Fruit fly (Drosophila melanogaster) whole organism, embryonic: ENCODE measurements around the gene CG31832.

Experiments used
- Adf1 ChIP-seq: fragments of 200-800 bp; sonication (Bioruptor generic); IDR thresholded peaks from 2 replicates; pipeline ENCODE4 v1.3.6; 2022; ENCODE audit warnings: missing biosample characterization, missing genetic modification characterization
- BtbVII ChIP-seq: fragments of 200-800 bp; sonication (Bioruptor generic); optimal IDR thresholded peaks from 3 replicates; lab custom pipeline; 2017; ENCODE audit warnings: missing biosample characterization, mild to moderate bottlenecking, missing genetic modification characterization
- CG1024 ChIP-seq: fragments of 200-800 bp; sonication (Bioruptor generic); IDR thresholded peaks from 2 replicates; pipeline ENCODE4 v1.3.6; 2022; ENCODE audit warnings: missing biosample characterization, missing genetic modification characterization
- CG11247 ChIP-seq: fragments of 200-800 bp; sonication (Bioruptor generic); IDR thresholded peaks from 2 replicates; pipeline ENCODE4 v1.3.6; 2022; ENCODE audit warnings: missing biosample characterization, missing genetic modification characterization
- CG13123 ChIP-seq: fragments of 200-800 bp; sonication (Bioruptor generic); optimal IDR thresholded peaks from 2 replicates; lab custom pipeline; 2016; ENCODE audit warnings: missing biosample characterization, missing genetic modification characterization
- CG13424 ChIP-seq: fragments of 200-800 bp; sonication (Bioruptor generic); optimal IDR thresholded peaks from 2 replicates; lab custom pipeline; 2019; ENCODE audit warnings: missing biosample characterization, mild to moderate bottlenecking, missing genetic modification characterization, moderate library complexity
- CG16813 ChIP-seq: fragments of 200-800 bp; sonication (Bioruptor generic); IDR thresholded peaks from 3 replicates; pipeline ENCODE4 v1.3.6; 2022; ENCODE audit warnings: missing biosample characterization, missing genetic modification characterization; ENCODE audit not compliant: partially characterized antibody
- CG18599 ChIP-seq: fragments of 200-800 bp; sonication (Bioruptor generic); optimal IDR thresholded peaks from 3 replicates; lab custom pipeline; 2017; ENCODE audit warnings: missing biosample characterization, missing genetic modification characterization, mild to moderate bottlenecking, moderate library complexity, missing genetic modification reagents
- CG2120 ChIP-seq: fragments of 200-800 bp; sonication (Bioruptor generic); optimal IDR thresholded peaks from 3 replicates; lab custom pipeline; 2016; ENCODE audit warnings: missing biosample characterization, missing genetic modification characterization
- CG2129 ChIP-seq: fragments of 200-800 bp; sonication (Bioruptor generic); IDR thresholded peaks from 2 replicates; pipeline ENCODE4 v1.3.6; 2022; ENCODE audit warnings: missing biosample characterization, missing genetic modification characterization; ENCODE audit not compliant: partially characterized antibody
- CG2202 ChIP-seq: fragments of 200-800 bp; sonication (Bioruptor generic); optimal IDR thresholded peaks from 2 replicates; lab custom pipeline; 2018; ENCODE audit warnings: missing biosample characterization, mild to moderate bottlenecking, missing genetic modification characterization
- CG3065 ChIP-seq: fragments of 200-800 bp; sonication (Bioruptor generic); optimal IDR thresholded peaks from 2 replicates; lab custom pipeline; 2016; ENCODE audit warnings: missing biosample characterization, missing genetic modification characterization
- CG32532 ChIP-seq: fragments of 200-800 bp; sonication (Bioruptor generic); IDR thresholded peaks from 2 replicates; pipeline ENCODE4 v1.3.6; 2022; ENCODE audit warnings: missing biosample characterization, missing genetic modification characterization
- CG3281 ChIP-seq: fragments of 200-800 bp; sonication (Bioruptor generic); optimal IDR thresholded peaks from 3 replicates; lab custom pipeline; 2017; ENCODE audit warnings: missing biosample characterization, mild to moderate bottlenecking, missing genetic modification characterization
- CG5953 ChIP-seq: fragments of 200-800 bp; sonication (Bioruptor generic); IDR thresholded peaks from 2 replicates; pipeline ENCODE4 v1.3.6; 2022; ENCODE audit warnings: missing biosample characterization, missing genetic modification characterization
- CG7556 ChIP-seq: fragments of 200-800 bp; sonication (Bioruptor generic); optimal IDR thresholded peaks from 2 replicates; lab custom pipeline; 2017; ENCODE audit warnings: missing biosample characterization, mild to moderate bottlenecking, missing genetic modification characterization
- CG7786 ChIP-seq: fragments of 200-800 bp; sonication (Bioruptor generic); optimal IDR thresholded peaks from 2 replicates; lab custom pipeline; 2016; ENCODE audit warnings: missing biosample characterization, missing genetic modification characterization
- D19B ChIP-seq: fragments of 200-800 bp; sonication (Bioruptor generic); optimal IDR thresholded peaks from 2 replicates; lab custom pipeline; 2017; ENCODE audit warnings: missing biosample characterization, mild to moderate bottlenecking, missing genetic modification characterization
- Drgx ChIP-seq: fragments of 200-800 bp; sonication (Bioruptor generic); IDR thresholded peaks from 2 replicates; pipeline ENCODE4 v1.3.6; 2022; ENCODE audit warnings: missing biosample characterization, missing genetic modification characterization
- Hey ChIP-seq: fragments of 200-800 bp; sonication (Bioruptor generic); optimal IDR thresholded peaks from 3 replicates; lab custom pipeline; 2018; ENCODE audit warnings: missing biosample characterization, mild to moderate bottlenecking, missing genetic modification characterization
- Hr51 ChIP-seq, 2 experiments: fragments of 200-800 bp; sonication (Bioruptor generic); optimal IDR thresholded peaks; 2 replicates in 1 of 2; 3 replicates in 1 of 2; lab custom pipeline; 2016 to 2018; ENCODE audit warnings: missing biosample characterization in 2 of 2, missing genetic modification characterization in 2 of 2, mild to moderate bottlenecking in 1 of 2, moderate library complexity in 1 of 2
- Hr78 ChIP-seq, 2 experiments: fragments of 200-800 bp in 1 of 2; fragments of >200 bp in 1 of 2; sonication (Bioruptor generic) in 1 of 2; optimal IDR thresholded peaks; 2 replicates each; lab custom pipeline; 2017 to 2019; ENCODE audit warnings: missing biosample characterization in 2 of 2, missing genetic modification characterization in 2 of 2, mild to moderate bottlenecking in 1 of 2, moderate library complexity in 1 of 2
- Mes4 ChIP-seq: fragments of 200-800 bp; sonication (Bioruptor generic); optimal IDR thresholded peaks from 2 replicates; lab custom pipeline; 2016; ENCODE audit warnings: missing biosample characterization, missing genetic modification characterization
- NC2β ChIP-seq: fragments of 200-800 bp; sonication (Bioruptor generic); optimal IDR thresholded peaks from 2 replicates; lab custom pipeline; 2016; ENCODE audit warnings: missing biosample characterization, missing genetic modification characterization
- Nf-YB ChIP-seq: fragments of 200-800 bp; sonication (Bioruptor generic); optimal IDR thresholded peaks from 3 replicates; lab custom pipeline; 2019; ENCODE audit warnings: missing biosample characterization, mild to moderate bottlenecking, missing genetic modification characterization, moderate library complexity
- Opbp ChIP-seq: fragments of 200-800 bp; sonication (Bioruptor generic); IDR thresholded peaks from 3 replicates; pipeline ENCODE4 v1.3.6; 2022; ENCODE audit warnings: missing biosample characterization, missing genetic modification characterization; ENCODE audit not compliant: partially characterized antibody
- Ravus ChIP-seq: fragments of 200-800 bp; sonication (Bioruptor generic); IDR thresholded peaks from 2 replicates; pipeline ENCODE4 v1.3.6; 2022; ENCODE audit warnings: missing biosample characterization, missing genetic modification characterization
- Six4 ChIP-seq: fragments of 200-800 bp; sonication (Bioruptor generic); optimal IDR thresholded peaks from 2 replicates; lab custom pipeline; 2016; ENCODE audit warnings: missing biosample characterization, missing genetic modification characterization
- Sry-δ ChIP-seq: fragments of 200-800 bp; sonication (Bioruptor generic); optimal IDR thresholded peaks from 2 replicates; lab custom pipeline; 2016; ENCODE audit warnings: missing biosample characterization, missing genetic modification characterization
- bab2 ChIP-seq: fragments of 200-800 bp; sonication (Bioruptor generic); optimal IDR thresholded peaks from 2 replicates; lab custom pipeline; 2016; ENCODE audit warnings: missing biosample characterization, missing genetic modification characterization
- bigmax ChIP-seq: fragments of 200-800 bp; sonication (Bioruptor generic); optimal IDR thresholded peaks from 2 replicates; lab custom pipeline; 2018; ENCODE audit warnings: missing biosample characterization, mild to moderate bottlenecking, missing genetic modification characterization
- btn ChIP-seq: fragments of 200-800 bp; sonication (Bioruptor generic); optimal IDR thresholded peaks from 2 replicates; lab custom pipeline; 2016; ENCODE audit warnings: missing biosample characterization, missing genetic modification characterization
- cas ChIP-seq: fragments of 200-800 bp; sonication (Bioruptor generic); IDR thresholded peaks from 2 replicates; pipeline ENCODE4 v1.3.6; 2022; ENCODE audit warnings: missing biosample characterization, missing genetic modification characterization
- crc ChIP-seq: fragments of 200-800 bp; sonication (Bioruptor generic); optimal IDR thresholded peaks from 2 replicates; lab custom pipeline; 2016; ENCODE audit warnings: missing biosample characterization, missing genetic modification characterization
- crol ChIP-seq: fragments of 200-800 bp; sonication (Bioruptor generic); IDR thresholded peaks from 2 replicates; pipeline ENCODE4 v1.3.6; 2022; ENCODE audit warnings: missing biosample characterization, missing genetic modification characterization
- dati ChIP-seq: fragments of 200-800 bp; sonication (Bioruptor generic); IDR thresholded peaks from 2 replicates; pipeline ENCODE4 v1.3.6; 2022; ENCODE audit warnings: missing biosample characterization, missing genetic modification characterization
- lab ChIP-seq: fragments of 200-800 bp; sonication (Bioruptor generic); optimal IDR thresholded peaks from 3 replicates; lab custom pipeline; 2017; ENCODE audit warnings: missing biosample characterization, missing genetic modification characterization, mild to moderate bottlenecking, moderate library complexity, missing genetic modification reagents
- nmo ChIP-seq: fragments of 200-800 bp; sonication (Bioruptor generic); optimal IDR thresholded peaks from 2 replicates; lab custom pipeline; 2018; ENCODE audit warnings: missing biosample characterization, mild to moderate bottlenecking, missing genetic modification characterization, moderate library complexity
- p53 ChIP-seq: fragments of 200-800 bp; sonication (Bioruptor generic); optimal IDR thresholded peaks from 2 replicates; lab custom pipeline; 2016; ENCODE audit warnings: missing biosample characterization, missing genetic modification characterization
- pfk ChIP-seq: fragments of 200-800 bp; sonication (Bioruptor generic); optimal IDR thresholded peaks from 2 replicates; lab custom pipeline; 2018; ENCODE audit warnings: missing biosample characterization, mild to moderate bottlenecking, missing genetic modification characterization, moderate library complexity
- phol ChIP-seq: fragments of 200-800 bp; sonication (Bioruptor generic); optimal IDR thresholded peaks from 3 replicates; lab custom pipeline; 2018; ENCODE audit warnings: missing biosample characterization, mild to moderate bottlenecking, missing genetic modification characterization, moderate library complexity
- prd ChIP-seq, 3 experiments: fragments of >200 bp in 2 of 3; fragments of 200-800 bp in 1 of 3; sonication (Bioruptor generic) in 1 of 3; optimal IDR thresholded peaks in 2 of 3; IDR thresholded peaks in 1 of 3; 2 replicates in 2 of 3; 3 replicates in 1 of 3; pipeline versions ENCODE4 v1.3.6 to Lab custom; 2017 to 2022; ENCODE audit warnings: missing biosample characterization in 1 of 3, missing genetic modification characterization in 1 of 3
- ro ChIP-seq: fragments of 200-800 bp; sonication (Bioruptor generic); IDR thresholded peaks from 2 replicates; pipeline ENCODE4 v1.3.6; 2022; ENCODE audit warnings: missing biosample characterization, missing genetic modification characterization
- sima ChIP-seq: fragments of 200-800 bp; sonication (Bioruptor generic); optimal IDR thresholded peaks from 2 replicates; lab custom pipeline; 2016; ENCODE audit warnings: missing biosample characterization, missing genetic modification characterization
- stc ChIP-seq: fragments of 200-800 bp; sonication (Bioruptor generic); IDR thresholded peaks from 2 replicates; pipeline ENCODE4 v1.3.6; 2022; ENCODE audit warnings: missing biosample characterization, missing genetic modification characterization
- tgo ChIP-seq: fragments of 200-800 bp; sonication (Bioruptor generic); IDR thresholded peaks from 3 replicates; pipeline ENCODE4 v1.3.6; 2022; ENCODE audit warnings: missing biosample characterization, missing genetic modification characterization
- wor ChIP-seq: fragments of 200-800 bp; sonication (Bioruptor generic); IDR thresholded peaks from 2 replicates; pipeline ENCODE4 v1.3.6; 2022; ENCODE audit warnings: missing biosample characterization, missing genetic modification characterization
- zfh2 ChIP-seq: fragments of 200-800 bp; sonication (Bioruptor generic); optimal IDR thresholded peaks from 2 replicates; lab custom pipeline; 2016; ENCODE audit warnings: missing biosample characterization, missing genetic modification characterization

CG31832 gene

DNA sequence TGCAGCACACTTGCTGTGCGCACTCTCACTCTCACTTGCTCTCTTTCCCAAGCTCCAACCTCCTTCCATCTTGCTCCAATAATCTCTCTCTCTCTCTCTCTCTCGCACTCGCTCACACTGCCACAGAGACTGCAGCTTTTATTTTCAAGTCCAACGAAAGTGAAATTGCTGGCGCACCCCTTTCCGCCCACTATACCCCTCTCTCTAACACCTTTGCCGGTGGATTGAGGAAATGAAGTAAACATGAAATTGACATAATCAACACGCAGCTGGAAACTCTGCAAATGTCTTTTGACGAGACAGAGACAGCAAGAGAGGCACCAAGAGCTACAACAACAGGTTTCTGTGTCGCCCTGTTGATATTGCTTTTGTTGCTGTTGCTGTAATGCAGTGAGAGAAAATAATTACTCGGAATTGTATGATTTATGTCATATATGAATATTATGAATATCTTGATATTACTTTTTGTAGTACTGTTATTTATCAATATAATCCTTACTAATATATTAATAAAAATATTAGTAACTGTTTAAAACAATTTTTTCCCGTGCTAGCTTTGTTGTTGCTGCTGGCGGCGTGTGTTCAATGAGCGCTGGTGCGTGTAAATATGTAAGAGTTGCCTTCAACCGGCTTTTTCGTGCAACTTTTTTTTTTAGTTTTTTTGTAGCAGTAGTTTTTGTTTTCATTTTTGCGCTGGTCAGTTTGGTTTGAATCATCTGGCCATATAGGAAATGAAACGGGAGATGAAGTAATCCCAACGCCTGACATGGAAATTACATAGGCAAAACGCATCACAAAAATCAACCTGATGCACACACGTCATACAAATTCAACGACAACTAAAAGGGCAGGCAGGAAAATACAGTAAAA, 35.7 kb downstream of the CG31832 start (continued):
- TF ChIP-seq prd (optimal IDR thresholded peaks at IDR 0.05; lab: Kevin White, UChicago) (no peak), prd (GFP tag; IDR thresholded peaks at IDR 0.05; lab: Robert Waterston, UW) (peak; percentile 92), zfh2 (GFP tag; lab: Kevin White, UChicago) (no peak), Sry-δ (no peak), CG11247 (GFP tag; lab: Robert Waterston, UW) (peak; percentile 81), wor (GFP tag; lab: Robert Waterston, UW) (peak; percentile 94), lab (peak; percentile 92), cas (GFP tag; lab: Robert Waterston, UW) (peak; percentile 65), ro (peak; percentile 87), CG3281 (peak; percentile 71), CG32532 (peak; percentile 87), dati (GFP tag; lab: Robert Waterston, UW) (no peak), bigmax (GFP tag; lab: Kevin White, UChicago) (no peak), pfk (peak; percentile 20), CG1024 (GFP tag; lab: Robert Waterston, UW) (peak; percentile 70), CG13424 (tag; lab: Kevin White, UChicago) (peak; percentile 93), Hr78 (GFP tag; optimal IDR thresholded peaks at IDR 0.05; lab: Kevin White, UChicago) (peak in 1 of 2 experiments; percentile 76), CG18599 (GFP tag; lab: Kevin White, UChicago) (peak; percentile 90), Opbp (GFP tag; lab: Robert Waterston, UW) (no peak), CG7556 (GFP tag; lab: Kevin White, UChicago) (peak; percentile 92), CG5953 (GFP tag; lab: Robert Waterston, UW) (peak; percentile 87), CG2129 (GFP tag; lab: Robert Waterston, UW) (no peak), btn (peak; percentile 16), CG2202 (peak; percentile 62), crol (GFP tag; lab: Robert Waterston, UW) (peak; percentile 78), CG13123 (GFP tag; lab: Kevin White, UChicago) (peak; percentile 81), BtbVII (GFP tag; lab: Kevin White, UChicago) (peak; percentile 74), D19B (GFP tag; lab: Kevin White, UChicago) (peak; percentile 61), CG3065 (GFP tag; lab: Kevin White, UChicago) (peak; percentile 91), Six4 (peak; percentile 89), nmo (GFP tag; lab: Kevin White, UChicago) (peak; percentile 96), CG7786 (peak; percentile 9), NC2β (peak; percentile 27), CG2120 (GFP tag; lab: Kevin White, UChicago) (peak; percentile 61), sima (no peak), CG16813 (GFP tag; lab: Robert Waterston, UW) (no peak), p53 (GFP tag; lab: Kevin White, UChicago) (no peak), Mes4 (GFP tag; lab: Kevin White, UChicago) (peak; percentile 60), stc (GFP tag; lab: Robert Waterston, UW) (peak; percentile 96), Nf-YB (GFP tag; lab: Kevin White, UChicago) (peak; percentile 74), crc (no peak), Drgx (GFP tag; lab: Robert Waterston, UW) (peak; percentile 94), Hr51 (GFP tag; optimal IDR thresholded peaks at IDR 0.05; lab: Kevin White, UChicago) (peak; percentile 30 to 96), Hey (peak; percentile 35), bab2 (GFP tag; lab: Kevin White, UChicago) (peak; percentile 36), phol (peak; percentile 95), Adf1 (GFP tag; lab: Robert Waterston, UW) (peak; percentile 50), Ravus (peak; percentile 68), tgo (GFP tag; lab: Robert Waterston, UW) (peak; percentile 95)
